Worm (Caenorhabditis elegans) whole organism, young adult: ENCODE results near the gene ZK418.2.

ENCODE experiments used
- B0019.2 ChIP-seq: fragments of 200-800 bp; sonication (Bioruptor generic); conservative IDR thresholded peaks from 2 replicates; pipeline ENCODE4 v1.3.6; 2022; ENCODE audit warnings: missing genetic modification reagents, missing genetic modification characterization, missing compliant biosample characterization
- C17E4.6 ChIP-seq: fragments of 200-800 bp; sonication (Bioruptor generic); IDR thresholded peaks from 2 replicates; pipeline ENCODE4 v1.3.6; 2022; ENCODE audit warnings: missing genetic modification reagents, missing genetic modification characterization, missing compliant biosample characterization
- F22D6.2 ChIP-seq: sonication (generic microtip); optimal IDR thresholded peaks from 2 replicates; lab custom pipeline; 2016; ENCODE audit warnings: mild to moderate bottlenecking, missing genetic modification characterization, missing compliant biosample characterization
- F52B5.7 ChIP-seq: sonication (generic microtip); optimal IDR thresholded peaks from 2 replicates; lab custom pipeline; 2016; ENCODE audit warnings: mild to moderate bottlenecking, missing genetic modification characterization, missing compliant biosample characterization
- F55B11.4 ChIP-seq: sonication (generic microtip); optimal IDR thresholded peaks from 2 replicates; lab custom pipeline; 2016; ENCODE audit warnings: missing compliant biosample characterization, missing genetic modification characterization, borderline replicate concordance; ENCODE audit not compliant: insufficient read depth
- K12H6.12 ChIP-seq: fragments of 200-800 bp; sonication (Bioruptor generic); optimal IDR thresholded peaks from 2 replicates; lab custom pipeline; 2018; ENCODE audit warnings: mild to moderate bottlenecking, missing genetic modification characterization, missing compliant biosample characterization
- T07F8.4 ChIP-seq: sonication (generic microtip); optimal IDR thresholded peaks from 2 replicates; lab custom pipeline; 2016; ENCODE audit warnings: mild to moderate bottlenecking, missing genetic modification characterization, moderate library complexity, missing compliant biosample characterization
- Y53G8AR.9 ChIP-seq: fragments of 200-800 bp; sonication (Bioruptor generic); conservative IDR thresholded peaks from 2 replicates; pipeline ENCODE4 v1.3.6; 2022; ENCODE audit warnings: missing genetic modification reagents, missing genetic modification characterization, missing compliant biosample characterization
- Y95B8A.8 ChIP-seq: fragments of 200-800 bp; sonication (Bioruptor generic); IDR thresholded peaks from 2 replicates; pipeline ENCODE4 v1.3.6; 2022; ENCODE audit warnings: missing genetic modification reagents, missing genetic modification characterization, missing compliant biosample characterization
- aptf-2 ChIP-seq: fragments of 200-800 bp; sonication (Bioruptor generic); conservative IDR thresholded peaks from 2 replicates; pipeline ENCODE4 v1.3.6; 2022; ENCODE audit warnings: missing genetic modification reagents, missing genetic modification characterization, missing compliant biosample characterization
- aptf-3 ChIP-seq: fragments of 200-800 bp; sonication (Bioruptor generic); IDR thresholded peaks from 2 replicates; pipeline ENCODE4 v1.3.6; 2022; ENCODE audit warnings: missing genetic modification characterization, missing compliant biosample characterization
- attf-3 ChIP-seq: fragments of 200-800 bp; sonication (Bioruptor generic); conservative IDR thresholded peaks from 2 replicates; pipeline ENCODE4 v1.3.6; 2022; ENCODE audit warnings: missing genetic modification reagents, missing genetic modification characterization, missing compliant biosample characterization
- attf-6 ChIP-seq: fragments of 200-800 bp; sonication (Bioruptor generic); IDR thresholded peaks from 2 replicates; pipeline ENCODE4 v1.3.6; 2022; ENCODE audit warnings: missing genetic modification reagents, missing genetic modification characterization, missing compliant biosample characterization
- bed-1 ChIP-seq: fragments of 200-800 bp; sonication (Bioruptor generic); IDR thresholded peaks from 2 replicates; pipeline ENCODE4 v1.3.6; 2022; ENCODE audit warnings: missing genetic modification reagents, missing genetic modification characterization, missing compliant biosample characterization
- bed-2 ChIP-seq: fragments of 200-800 bp; sonication (Bioruptor generic); IDR thresholded peaks from 2 replicates; pipeline ENCODE4 v1.3.6; 2022; ENCODE audit warnings: missing genetic modification reagents, missing genetic modification characterization, missing compliant biosample characterization
- cebp-2 ChIP-seq: fragments of 200-800 bp; sonication (Bioruptor generic); IDR thresholded peaks from 2 replicates; pipeline ENCODE4 v1.3.6; 2022; ENCODE audit warnings: missing genetic modification characterization, missing compliant biosample characterization
- ceh-40 ChIP-seq: fragments of 200-800 bp; sonication (Bioruptor generic); IDR thresholded peaks from 2 replicates; pipeline ENCODE4 v1.3.6; 2022; ENCODE audit warnings: missing genetic modification characterization, missing compliant biosample characterization
- dpff-1 ChIP-seq: sonication (generic microtip); optimal IDR thresholded peaks from 2 replicates; lab custom pipeline; 2017; ENCODE audit warnings: mild to moderate bottlenecking, missing genetic modification characterization, missing compliant biosample characterization
- egl-18 ChIP-seq: fragments of 200-800 bp; sonication (Bioruptor generic); IDR thresholded peaks from 2 replicates; pipeline ENCODE4 v1.3.6; 2022; ENCODE audit warnings: missing genetic modification reagents, missing genetic modification characterization, missing compliant biosample characterization
- ekl-4 ChIP-seq: fragments of 200-800 bp; sonication (Bioruptor generic); IDR thresholded peaks from 2 replicates; pipeline ENCODE4 v1.3.6; 2022; ENCODE audit warnings: missing genetic modification reagents, missing genetic modification characterization, missing compliant biosample characterization
- fkh-3 ChIP-seq: sonication (generic microtip); optimal IDR thresholded peaks from 2 replicates; lab custom pipeline; 2016; ENCODE audit warnings: mild to moderate bottlenecking, missing genetic modification characterization, missing compliant biosample characterization
- hrde-1 ChIP-seq: sonication (generic microtip); optimal IDR thresholded peaks from 2 replicates; lab custom pipeline; 2016; ENCODE audit warnings: missing genetic modification characterization, mild to moderate bottlenecking, missing compliant biosample characterization, moderate library complexity, missing genotype, missing genetic modification reagents, borderline replicate concordance
- lag-1 ChIP-seq: fragments of 200-800 bp; sonication (Bioruptor generic); IDR thresholded peaks from 2 replicates; pipeline ENCODE4 v1.3.6; 2022; ENCODE audit warnings: missing genetic modification reagents, missing genetic modification characterization, missing compliant biosample characterization
- lin-26 ChIP-seq: fragments of 200-800 bp; sonication (Bioruptor generic); IDR thresholded peaks from 2 replicates; pipeline ENCODE4 v1.3.6; 2022; ENCODE audit warnings: missing genetic modification reagents, missing genetic modification characterization, missing compliant biosample characterization
- lin-35 ChIP-seq, 3 experiments: fragments of 150-350 bp in 2 of 3; sonication (generic microtip) in 1 of 3; optimal IDR thresholded peaks; 2 replicates each; lab custom pipeline; 2014 to 2018; ENCODE audit warnings: missing biosample characterization in 3 of 3, missing genetic modification characterization in 3 of 3, missing genetic modification reagents in 3 of 3
- lir-1 ChIP-seq: fragments of 200-800 bp; sonication (Bioruptor generic); conservative IDR thresholded peaks from 2 replicates; pipeline ENCODE4 v1.3.6; 2022; ENCODE audit warnings: missing genetic modification reagents, missing genetic modification characterization, missing compliant biosample characterization
- lsy-27 ChIP-seq: sonication (generic microtip); optimal IDR thresholded peaks from 2 replicates; lab custom pipeline; 2017; ENCODE audit warnings: missing genetic modification characterization, mild to moderate bottlenecking, missing compliant biosample characterization, antibody characterized with exemption, missing genotype, borderline replicate concordance; ENCODE audit not compliant: insufficient read depth
- madf-10 ChIP-seq: sonication (generic microtip); optimal IDR thresholded peaks from 2 replicates; lab custom pipeline; 2016; ENCODE audit warnings: mild to moderate bottlenecking, missing genetic modification characterization, missing compliant biosample characterization
- madf-8 ChIP-seq: fragments of 200-800 bp; sonication (Bioruptor generic); conservative IDR thresholded peaks from 2 replicates; pipeline ENCODE4 v1.3.6; 2022; ENCODE audit warnings: missing genetic modification reagents, missing genetic modification characterization, missing compliant biosample characterization
- mes-4 ChIP-seq: sonication (generic microtip); optimal IDR thresholded peaks from 2 replicates; lab custom pipeline; 2016; ENCODE audit warnings: missing genotype, missing genetic modification characterization, missing compliant biosample characterization
- pbrm-1 ChIP-seq: fragments of 200-800 bp; sonication (Bioruptor generic); IDR thresholded peaks from 2 replicates; pipeline ENCODE4 v1.3.6; 2022; ENCODE audit warnings: missing genetic modification reagents, missing genetic modification characterization, missing compliant biosample characterization
- rcor-1 ChIP-seq: fragments of 200-800 bp; sonication (Bioruptor generic); IDR thresholded peaks from 2 replicates; pipeline ENCODE4 v1.3.6; 2022; ENCODE audit warnings: missing genetic modification reagents, missing genetic modification characterization, missing compliant biosample characterization
- rpc-1 ChIP-seq, 2 experiments: fragments of 150-350 bp in 1 of 2; sonication (generic microtip) in 1 of 2; optimal IDR thresholded peaks; 2 replicates each; lab custom pipeline; 2014 to 2018; ENCODE audit warnings: missing biosample characterization in 1 of 2, missing genetic modification characterization in 1 of 2, missing genetic modification reagents in 1 of 2, missing genotype in 1 of 2
- sea-2 ChIP-seq: fragments of 200-800 bp; sonication (Bioruptor generic); IDR thresholded peaks from 2 replicates; pipeline ENCODE4 v1.3.6; 2022; ENCODE audit warnings: missing genetic modification characterization, missing compliant biosample characterization
- snpc-1.1 ChIP-seq: sonication (generic microtip); optimal IDR thresholded peaks from 2 replicates; lab custom pipeline; 2017; ENCODE audit warnings: missing genetic modification characterization, mild to moderate bottlenecking, missing compliant biosample characterization, antibody characterized with exemption, moderate library complexity, missing genotype, missing genetic modification reagents; ENCODE audit not compliant: insufficient read depth
- snpc-4 ChIP-seq, 5 experiments: fragments of 150-350 bp in 1 of 5; sonication (generic microtip) in 4 of 5; optimal IDR thresholded peaks; 2 replicates each; lab custom pipeline; 2014 to 2018; ENCODE audit warnings: missing genetic modification characterization in 5 of 5, missing biosample characterization in 3 of 5, antibody characterized with exemption in 2 of 5, mild to moderate bottlenecking in 2 of 5, missing compliant biosample characterization in 2 of 5, missing genotype in 2 of 5, moderate library complexity in 2 of 5, missing genetic modification reagents in 1 of 5
- somi-1 ChIP-seq: fragments of 200-800 bp; sonication (Bioruptor generic); optimal IDR thresholded peaks from 2 replicates; lab custom pipeline; 2018; ENCODE audit warnings: mild to moderate bottlenecking, missing genetic modification characterization, missing compliant biosample characterization
- tbp1 ChIP-seq: fragments of 200-800 bp; sonication (Bioruptor generic); optimal IDR thresholded peaks from 2 replicates; lab custom pipeline; 2018; ENCODE audit warnings: mild to moderate bottlenecking, missing genetic modification characterization, missing compliant biosample characterization
- unc-130 ChIP-seq: sonication (generic microtip); optimal IDR thresholded peaks from 2 replicates; lab custom pipeline; 2016; ENCODE audit warnings: missing genetic modification reagents, missing genetic modification characterization, missing compliant biosample characterization
- zfh-2 ChIP-seq: fragments of 200-800 bp; sonication (Bioruptor generic); conservative IDR thresholded peaks from 2 replicates; pipeline ENCODE4 v1.3.6; 2022; ENCODE audit warnings: missing genetic modification reagents, missing genetic modification characterization, missing compliant biosample characterization
- zim-3 ChIP-seq: sonication (generic microtip); optimal IDR thresholded peaks from 2 replicates; lab custom pipeline; 2017; ENCODE audit warnings: mild to moderate bottlenecking, missing genetic modification characterization, moderate library complexity, missing compliant biosample characterization
- ztf-18 ChIP-seq: sonication (generic microtip); optimal IDR thresholded peaks from 2 replicates; lab custom pipeline; 2016; ENCODE audit warnings: missing genotype, mild to moderate bottlenecking, missing genetic modification characterization, missing compliant biosample characterization
- ztf-22 ChIP-seq: fragments of 200-800 bp; sonication (Bioruptor generic); optimal IDR thresholded peaks from 2 replicates; lab custom pipeline; 2018; ENCODE audit warnings: mild to moderate bottlenecking, missing genetic modification characterization, moderate library complexity, missing compliant biosample characterization
- ztf-25 ChIP-seq: fragments of 200-800 bp; sonication (Bioruptor generic); IDR thresholded peaks from 2 replicates; pipeline ENCODE4 v1.3.6; 2022; ENCODE audit warnings: missing genetic modification reagents, missing genetic modification characterization, missing compliant biosample characterization
- ztf-26 ChIP-seq: sonication (generic microtip); optimal IDR thresholded peaks from 2 replicates; lab custom pipeline; 2017; ENCODE audit warnings: missing genetic modification characterization, missing compliant biosample characterization
- ztf-28 ChIP-seq: fragments of 200-800 bp; sonication (Bioruptor generic); IDR thresholded peaks from 2 replicates; pipeline ENCODE4 v1.3.6; 2022; ENCODE audit warnings: missing genetic modification reagents, missing genetic modification characterization, missing compliant biosample characterization

The ZK418.2 gene

DNA sequence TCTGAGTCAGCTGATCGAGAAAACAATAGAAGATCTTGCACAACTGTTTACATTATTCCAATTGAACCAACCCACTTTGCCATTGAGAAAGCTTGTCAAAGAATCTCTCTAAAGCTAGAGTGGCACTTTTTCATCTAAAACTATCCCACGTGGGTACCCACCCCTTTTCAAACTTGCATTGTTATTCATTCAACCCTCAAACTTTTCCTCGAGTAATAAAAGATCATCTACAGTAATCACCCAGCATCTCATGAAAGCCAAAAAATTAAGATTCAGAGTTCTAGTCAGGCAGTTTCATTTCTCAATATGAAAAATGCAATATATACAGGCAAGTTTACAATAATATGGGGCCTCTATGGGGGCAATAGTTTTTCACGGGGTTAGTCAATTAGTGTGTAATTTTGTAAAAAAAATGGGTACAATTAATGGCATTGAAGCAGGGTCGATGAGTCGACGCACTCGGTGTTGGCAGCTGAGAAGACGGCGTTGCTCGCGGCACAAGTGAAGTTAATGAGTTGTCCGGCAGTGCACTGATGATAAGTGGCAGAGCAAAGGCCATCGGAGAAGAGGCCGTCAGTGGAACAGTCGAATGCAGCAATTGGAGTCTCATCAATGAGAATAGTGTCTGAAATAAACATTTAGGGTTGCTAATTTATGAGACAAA is 10.8 kb downstream of the ZK418.2 start (continued):
- TF ChIP-seq attf-3 (no peak), madf-8 (GFP tag; lab: Robert Waterston, UW) (peak; percentile 36; the same call in 1 of the 2 replicates), lin-35 (GFP tag; optimal IDR thresholded peaks at IDR 0.05; lab: Kevin White, UChicago) (no peak), lag-1 (no peak), madf-10 (tag; lab: Kevin White, UChicago) (no peak), zfh-2 (GFP tag; lab: Robert Waterston, UW) (no peak), Y95B8A.8 (GFP tag; lab: Robert Waterston, UW) (peak; percentile 92), ztf-26 (tag; lab: Kevin White, UChicago) (no peak), cebp-2 (no peak), lir-1 (GFP tag; lab: Robert Waterston, UW) (peak; percentile 23; the same call in 1 of the 2 replicates), ztf-18 (tag; lab: Kevin White, UChicago) (peak; percentile 38), Y53G8AR.9 (GFP tag; lab: Robert Waterston, UW) (peak; percentile 83), B0019.2 (GFP tag; lab: Robert Waterston, UW) (no peak; the same call in 1 of the 2 replicates), F55B11.4 (tag; lab: Kevin White, UChicago) (no peak), zim-3 (tag; lab: Kevin White, UChicago) (no peak), F22D6.2 (tag; lab: Kevin White, UChicago) (no peak), aptf-2 (GFP tag; lab: Robert Waterston, UW) (no peak), somi-1 (no peak), fkh-3 (no peak), F52B5.7 (tag; lab: Kevin White, UChicago) (peak; percentile 72), sea-2 (no peak), lin-26 (peak; percentile 82), rpc-1 (optimal IDR thresholded peaks at IDR 0.05; lab: Kevin White, UChicago) (no peak), rpc-1 (tag; optimal IDR thresholded peaks at IDR 0.05; lab: Kevin White, UChicago) (peak; percentile 6), unc-130 (GFP tag; lab: Kevin White, UChicago) (peak; percentile 74), T07F8.4 (tag; lab: Kevin White, UChicago) (no peak), lsy-27 (tag; lab: Kevin White, UChicago) (no peak), bed-2 (GFP tag; lab: Robert Waterston, UW) (no peak), ztf-28 (GFP tag; lab: Robert Waterston, UW) (no peak), C17E4.6 (GFP tag; lab: Robert Waterston, UW) (0 out of 2 replicates have a peak, but pooled peaks have one; percentile 11), hrde-1 (tag; lab: Kevin White, UChicago) (peak; percentile 96), snpc-4 (GFP tag; optimal IDR thresholded peaks at IDR 0.05; lab: Kevin White, UChicago) (peak; percentile 37), snpc-4 (tag; optimal IDR thresholded peaks at IDR 0.05; lab: Kevin White, UChicago) (peak in 1 of 4 experiments; percentile 71), ztf-25 (GFP tag; lab: Robert Waterston, UW) (peak; percentile 72; the same call in 1 of the 2 replicates), tbp1 (peak; percentile 35), pbrm-1 (GFP tag; lab: Robert Waterston, UW) (peak; percentile 66), mes-4 (tag; lab: Kevin White, UChicago) (no peak), snpc-1.1 (tag; lab: Kevin White, UChicago) (peak; percentile 75), egl-18 (GFP tag; lab: Robert Waterston, UW) (no peak), bed-1 (no peak), dpff-1 (tag; lab: Kevin White, UChicago) (no peak), rcor-1 (GFP tag; lab: Robert Waterston, UW) (peak; percentile 78; the same call in 1 of the 2 replicates), ekl-4 (GFP tag; lab: Robert Waterston, UW) (peak; percentile 92), ztf-22 (GFP tag; lab: Kevin White, UChicago) (no peak), ceh-40 (GFP tag; lab: Robert Waterston, UW) (no peak), attf-6 (peak; percentile 90), aptf-3 (GFP tag; lab: Robert Waterston, UW) (0 out of 2 replicates have a peak, but pooled peaks have one; percentile 22), K12H6.12 (tag; lab: Kevin White, UChicago) (no peak)
